Fruit fly (Drosophila melanogaster) Kc167 (cell line): ENCODE results near the gene Sf3b6.

Experiments
- Myc ChIP-seq: fragments of >200 bp; optimal IDR thresholded peaks from 2 replicates; lab custom pipeline; 2017; ENCODE audit warnings: missing external identifiers
- Sin3A ChIP-seq: fragments of >200 bp; optimal IDR thresholded peaks from 2 replicates; lab custom pipeline; 2018; ENCODE audit warnings: missing external identifiers
- h ChIP-seq: fragments of >200 bp; optimal IDR thresholded peaks from 3 replicates; lab custom pipeline; 2018; ENCODE audit warnings: missing external identifiers
- insv ChIP-seq: fragments of >200 bp; optimal IDR thresholded peaks from 3 replicates; lab custom pipeline; 2018; ENCODE audit warnings: missing external identifiers
- psq ChIP-seq: fragments of >200 bp; optimal IDR thresholded peaks from 2 replicates; lab custom pipeline; 2017; ENCODE audit warnings: missing external identifiers
- ttk ChIP-seq: sonication (Bioruptor generic); optimal IDR thresholded peaks from 2 replicates; lab custom pipeline; 2017; ENCODE audit warnings: missing external identifiers

Gene Sf3b6

DNA sequence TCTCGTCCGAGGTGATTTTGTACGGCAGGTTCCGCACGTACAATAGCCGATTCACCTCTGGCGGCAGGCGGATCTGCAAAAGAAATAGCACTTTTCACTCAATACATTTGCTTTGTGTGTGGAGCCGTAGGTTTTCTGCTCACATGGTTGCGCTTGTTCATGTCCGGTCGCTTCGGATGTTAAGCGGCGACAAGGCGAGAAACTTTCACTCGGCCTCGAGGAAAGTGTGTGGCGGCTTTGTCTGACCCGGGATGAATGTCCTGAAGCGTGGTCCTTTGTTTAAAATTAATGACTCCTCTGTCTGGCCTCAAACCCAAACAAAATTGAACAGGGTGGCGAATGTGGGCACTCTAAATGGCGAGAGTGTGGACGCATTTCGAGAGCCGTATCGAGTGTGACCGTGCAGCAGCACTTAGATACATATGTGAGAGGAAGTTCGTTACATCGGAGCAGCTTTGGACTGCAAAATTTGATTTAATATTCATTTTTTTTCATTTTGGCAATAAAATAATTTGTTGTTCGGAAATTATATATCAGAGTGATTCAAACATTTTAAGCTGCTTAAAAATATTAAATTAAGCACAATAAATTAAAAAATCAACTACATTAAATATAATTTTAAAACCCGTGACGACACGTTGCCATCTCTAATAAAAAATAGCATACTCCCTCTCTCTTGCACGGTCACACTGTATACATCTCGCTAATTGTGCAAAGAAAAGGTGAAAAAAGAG is at the start of gene Sf3b6, which contains the start of gene Tnpo:
Sf3b6 (minus strand) TSS at position 358 of the 734 bp plus-strand sequence.
Tnpo (plus strand) TSS at position 659 of the 734 bp plus-strand sequence.
- TF ChIP-seq h (no peak), insv (no peak), Myc (lab: Kevin White, UChicago) (no peak), Sin3A (no peak), ttk (lab: Kevin White, UChicago) (no peak), psq (no peak)

DNA sequence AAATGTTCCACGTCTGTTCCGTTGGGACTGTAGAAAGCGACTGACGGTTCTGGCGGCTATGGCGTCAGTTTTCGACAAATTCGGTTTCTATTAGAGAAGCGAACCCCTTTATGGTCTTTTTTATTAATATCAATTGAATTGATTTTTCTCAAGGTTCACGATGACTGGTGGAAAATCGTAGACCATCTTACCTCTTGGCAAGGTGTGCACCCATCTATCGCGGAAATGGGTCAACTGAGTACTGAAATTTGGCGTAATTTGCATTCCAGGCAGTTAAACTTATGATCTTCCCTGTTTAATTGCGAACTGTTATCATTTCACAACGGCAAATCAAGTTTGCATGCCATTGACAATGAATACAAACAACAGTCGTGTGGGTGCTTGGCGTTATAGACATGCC is 47.0 kb upstream of the Sf3b6 start, which contains the start of gene CG10226:
CG10226 (minus strand) TSS at position 101 of the 400 bp plus-strand sequence.
- TF ChIP-seq insv (no peak), Myc (lab: Kevin White, UChicago) (no peak), psq (no peak), ttk (lab: Kevin White, UChicago) (no peak), h (no peak), Sin3A (no peak)

DNA sequence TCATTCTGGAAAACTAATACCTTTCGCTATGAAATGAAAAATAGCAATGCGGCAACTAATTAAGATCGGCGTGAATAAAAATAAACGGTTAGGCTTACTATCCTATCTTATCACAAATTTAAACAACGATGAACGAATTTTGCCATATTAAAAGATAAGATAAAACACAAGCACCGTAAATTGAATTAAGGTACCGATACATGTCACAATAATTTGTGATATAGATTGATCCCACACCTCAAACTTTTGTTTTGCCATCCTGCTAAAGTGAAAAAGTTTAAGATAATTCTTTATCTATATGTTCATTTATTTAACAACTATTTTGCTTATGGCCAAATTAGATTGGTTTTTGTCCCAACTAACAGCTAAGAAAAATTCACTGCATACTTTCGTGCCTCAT is 41.1 kb upstream of the Sf3b6 start, which contains the start of gene CG42714:
CG42714 (minus strand) TSS at position 22 of the 400 bp plus-strand sequence.
- TF ChIP-seq h = no peak
- TF ChIP-seq psq = no peak
- no peak for TF ChIP-seq insv
- TF ChIP-seq Myc (lab: Kevin White, UChicago) = no peak
- TF ChIP-seq ttk (lab: Kevin White, UChicago) = no peak
- no peak for TF ChIP-seq Sin3A

DNA sequence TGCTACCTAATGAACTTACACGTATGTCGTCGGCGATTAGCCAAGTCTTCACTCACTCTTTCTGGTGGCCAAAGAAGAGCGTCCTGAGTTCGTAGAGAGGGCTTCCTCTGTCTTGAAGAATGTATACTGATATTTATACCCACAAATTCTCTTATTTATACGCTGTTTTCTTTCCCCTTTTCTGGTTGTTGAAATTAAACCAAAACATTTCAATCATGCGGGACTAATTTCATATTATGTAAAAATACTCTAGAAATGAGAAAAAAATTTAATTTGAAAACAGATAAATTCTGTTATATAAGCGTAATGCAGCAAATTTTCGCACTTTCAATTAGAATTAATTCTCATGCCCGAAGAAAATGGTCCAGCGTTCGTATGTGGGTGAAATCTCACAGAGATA is 40.3 kb upstream of the Sf3b6 start, which contains the start of gene BG642312:
BG642312 (minus strand) TSS at position 101 of the 400 bp plus-strand sequence.
- no peak for TF ChIP-seq psq
- no peak for TF ChIP-seq insv
- TF ChIP-seq Myc (lab: Kevin White, UChicago) = no peak
- no peak for TF ChIP-seq h
- TF ChIP-seq ttk (lab: Kevin White, UChicago) = no peak
- no peak for TF ChIP-seq Sin3A

DNA sequence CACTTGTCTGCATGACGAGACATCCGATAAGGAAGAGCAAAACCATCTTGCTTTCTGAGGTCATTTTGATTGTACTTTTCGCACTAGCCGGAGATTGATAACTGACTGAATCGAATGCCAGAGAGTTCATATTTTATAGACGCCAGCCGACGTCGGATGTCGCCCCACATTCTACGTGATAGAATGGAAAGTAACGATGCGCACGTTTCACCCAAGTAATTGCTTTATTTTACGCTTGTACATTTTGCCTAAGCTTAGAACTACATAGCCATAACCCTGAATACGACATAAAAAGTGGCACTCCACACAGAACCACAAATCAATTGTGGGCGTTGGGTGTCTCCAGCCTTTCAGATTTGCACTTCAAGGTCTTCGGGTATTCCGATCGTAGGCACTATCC is 39.3 kb upstream of the Sf3b6 start, which contains the start of gene CG13299:
CG13299 (minus strand) TSS at position 101 of the 400 bp plus-strand sequence.
- TF ChIP-seq Myc (lab: Kevin White, UChicago) (no peak), psq (no peak), insv (no peak), Sin3A (no peak), h (no peak), ttk (lab: Kevin White, UChicago) (no peak)

DNA sequence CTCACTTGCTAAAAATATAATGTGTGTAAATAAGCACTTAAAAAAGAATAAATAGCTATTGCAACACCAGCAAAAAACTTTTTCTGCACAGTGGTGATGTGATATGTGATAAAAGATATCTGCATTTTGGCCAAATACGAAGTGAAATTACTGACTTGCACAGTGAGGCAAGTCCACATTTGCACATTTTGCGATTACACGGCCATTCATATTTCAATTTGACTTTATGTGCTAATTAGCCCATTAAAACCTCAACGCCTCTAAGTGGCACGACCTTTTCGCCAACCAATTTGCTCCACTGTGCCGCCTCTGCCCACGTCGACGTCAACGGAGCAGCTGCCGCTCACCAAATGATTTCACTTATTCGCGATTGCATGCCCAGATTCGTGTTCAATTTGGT is 27.2 kb upstream of the Sf3b6 start, which contains the start of gene CG33946:
CG33946 (plus strand) TSS at position 392 of the 400 bp plus-strand sequence.
- TF ChIP-seq psq (no peak), Myc (lab: Kevin White, UChicago) (no peak), Sin3A (no peak)

DNA sequence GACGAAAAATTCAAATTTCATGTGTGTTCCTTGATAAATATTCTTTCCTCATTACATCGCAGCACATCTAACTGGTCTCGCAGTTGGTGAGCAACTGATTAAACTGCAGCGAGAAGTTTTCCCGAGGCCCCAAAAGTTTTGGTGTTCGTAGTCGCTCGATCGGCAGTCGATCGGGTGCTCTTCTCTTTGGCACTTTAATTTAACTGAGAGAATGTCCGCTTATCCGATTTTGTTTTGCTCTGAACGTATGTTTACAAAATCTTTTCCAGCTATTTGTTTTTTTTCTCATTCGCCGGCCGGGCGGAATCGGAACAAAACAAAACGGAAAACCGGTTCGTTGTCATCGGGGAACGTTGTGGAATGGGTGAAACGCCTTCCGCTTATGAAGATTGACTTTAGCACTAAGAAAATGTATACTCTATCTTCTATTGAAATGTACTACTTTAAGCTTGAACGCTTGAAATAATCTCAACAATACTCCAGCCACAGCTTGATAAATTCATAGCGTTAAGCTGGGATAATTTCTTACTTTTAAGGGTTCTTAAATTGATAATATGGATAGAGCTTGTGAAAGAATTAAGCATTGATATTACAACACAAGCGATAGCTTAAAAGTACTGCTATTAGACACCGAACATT is 25.7 kb upstream of the Sf3b6 start:
- TF ChIP-seq h (no peak), ttk (lab: Kevin White, UChicago) (no peak), psq (no peak), Myc (lab: Kevin White, UChicago) (no peak), Sin3A (no peak), insv (no peak)

DNA sequence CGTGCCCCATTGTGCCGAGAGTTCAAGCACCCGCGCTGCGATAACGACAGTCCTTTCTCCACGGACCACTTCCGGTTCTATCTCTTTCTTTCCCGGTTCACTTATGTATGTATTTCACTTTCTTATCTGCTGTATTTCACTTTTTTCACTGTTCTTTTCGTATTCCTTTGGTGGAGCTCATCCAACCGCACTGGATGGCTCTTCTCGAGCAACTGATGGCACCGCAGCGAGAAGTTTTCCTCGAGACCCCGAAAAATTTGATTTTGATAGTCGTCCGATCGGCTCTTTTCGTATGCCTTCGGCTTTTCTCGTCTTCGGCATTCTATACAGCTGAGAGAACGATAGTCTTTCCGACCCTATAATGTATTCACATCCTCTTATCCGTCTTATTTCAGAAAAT is 24.8 kb upstream of the Sf3b6 start, which contains the start of gene LanA:
LanA (minus strand) TSS at position 217 of the 400 bp plus-strand sequence.
- no peak for TF ChIP-seq Myc (lab: Kevin White, UChicago)
- no peak for TF ChIP-seq psq
- no peak for TF ChIP-seq ttk (lab: Kevin White, UChicago)
- TF ChIP-seq insv = no peak
- TF ChIP-seq h = no peak
- TF ChIP-seq Sin3A = no peak

DNA sequence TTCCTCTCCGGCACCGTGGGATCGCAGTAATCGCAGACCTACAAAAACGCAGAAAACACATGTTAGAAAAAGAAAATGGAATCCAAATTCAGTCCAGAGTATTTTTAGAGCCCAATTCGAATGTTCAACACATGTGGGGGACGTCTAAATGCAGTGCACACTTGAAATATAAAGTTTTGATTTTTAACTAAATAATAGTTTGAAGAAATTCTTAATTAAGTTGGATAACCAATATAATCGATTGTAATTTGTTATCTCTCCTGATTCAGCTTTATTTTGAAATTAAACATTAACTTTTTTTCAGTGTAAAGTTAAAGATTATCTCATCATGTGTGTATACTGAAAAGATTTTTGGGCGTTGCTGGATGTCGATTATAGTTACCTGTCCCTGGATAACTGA is 24.2 kb upstream of the Sf3b6 start:
- TF ChIP-seq ttk (lab: Kevin White, UChicago) (no peak), psq (no peak), insv (no peak), h (no peak), Myc (lab: Kevin White, UChicago) (no peak), Sin3A (no peak)

DNA sequence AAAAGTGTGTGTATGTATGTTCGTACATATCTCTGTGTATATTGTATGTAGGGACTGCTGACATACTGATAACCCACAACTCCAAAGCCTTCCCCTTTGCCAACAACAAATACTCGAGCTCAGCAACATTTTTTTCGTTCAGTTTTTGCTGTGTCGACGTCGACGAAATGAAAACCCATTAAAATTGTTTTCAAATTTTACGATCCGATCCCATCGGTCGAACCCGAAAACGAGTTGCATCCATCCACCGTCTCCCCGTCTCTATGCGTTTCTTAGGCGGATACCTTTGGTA is 23.8 kb upstream of the Sf3b6 start:
- TF ChIP-seq Sin3A (no peak), insv (no peak)

DNA sequence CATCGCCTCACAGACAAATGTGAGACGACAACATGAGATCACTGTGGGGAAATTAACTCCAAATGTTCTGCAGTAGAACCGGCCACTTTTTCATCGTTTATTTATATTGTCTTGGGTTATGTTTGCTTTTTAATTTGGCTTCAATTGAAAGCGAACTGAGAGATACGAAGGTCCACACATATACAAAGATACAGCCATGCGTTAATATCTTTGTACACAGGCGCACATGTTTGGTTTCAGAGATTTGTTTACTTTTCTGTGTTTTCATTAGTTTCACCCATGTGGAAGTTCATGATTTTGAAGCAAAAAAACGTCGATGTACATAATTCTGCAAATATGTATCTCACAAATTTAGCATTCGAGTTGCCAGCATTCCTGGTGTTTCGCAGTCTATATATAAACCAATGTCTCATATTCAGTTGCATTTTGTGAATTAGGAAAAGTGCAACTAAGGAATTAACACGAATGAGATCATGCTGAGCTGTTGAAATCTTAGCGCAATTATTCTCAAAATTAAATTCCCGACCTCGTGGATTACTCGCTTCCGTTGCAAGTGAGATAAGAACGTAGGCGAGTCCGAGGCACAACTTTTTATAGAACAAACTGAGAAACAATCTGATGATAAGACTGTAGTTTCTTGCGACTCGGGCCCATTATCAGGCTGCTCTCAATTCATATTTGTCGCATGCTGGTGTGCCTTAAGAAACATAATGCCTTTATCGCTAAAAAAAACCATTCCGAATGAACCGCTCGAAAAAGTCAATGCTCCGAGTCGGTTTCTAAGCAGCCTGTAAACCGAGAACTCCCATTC is 23.2 kb upstream of the Sf3b6 start:
- no peak for TF ChIP-seq insv
- no peak for TF ChIP-seq h
- TF ChIP-seq psq = no peak
- no peak for TF ChIP-seq Sin3A
- TF ChIP-seq ttk (lab: Kevin White, UChicago) = no peak
- TF ChIP-seq Myc (lab: Kevin White, UChicago) = no peak

DNA sequence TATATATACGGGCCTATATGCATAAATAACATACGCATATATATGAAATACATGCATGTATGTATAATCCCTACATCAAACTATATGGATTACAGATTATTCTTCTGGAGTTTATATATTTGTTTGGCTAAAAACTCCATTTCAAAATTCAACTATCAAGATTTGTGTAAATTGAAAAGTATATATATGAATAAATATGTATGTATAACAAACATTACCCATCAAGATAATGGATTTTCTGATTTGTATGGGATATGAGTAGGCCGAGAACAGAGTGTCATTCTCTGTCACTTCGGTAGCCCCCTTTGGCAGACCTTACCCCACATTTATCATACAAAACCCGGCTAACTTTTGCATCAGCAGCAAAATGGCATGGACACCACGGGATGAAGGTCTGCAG is 7.2 kb upstream of the Sf3b6 start, which contains the start of gene CG8219:
CG8219 (plus strand) TSS at position 301 of the 400 bp plus-strand sequence.
- TF ChIP-seq psq (no peak), insv (no peak), Myc (lab: Kevin White, UChicago) (no peak), h (no peak), Sin3A (no peak), ttk (lab: Kevin White, UChicago) (no peak)
